Worm (Caenorhabditis elegans) whole organism, early embryonic: Measurements from ENCODE around the gene ect-2.

Source experiments
- aly-1 ChIP-seq: sonication (generic microtip); optimal IDR thresholded peaks from 2 replicates; lab custom pipeline; 2016; ENCODE audit warnings: missing genetic modification characterization, missing compliant biosample characterization
- ama-1 ChIP-seq: fragments of 150-350 bp; optimal IDR thresholded peaks from 2 replicates; lab custom pipeline; 2014
- ceh-13 ChIP-seq: fragments of 200-800 bp; sonication (Bioruptor generic); optimal IDR thresholded peaks from 2 replicates; lab custom pipeline; 2018; ENCODE audit warnings: mild to moderate bottlenecking, missing genetic modification characterization, missing compliant biosample characterization
- ceh-36 ChIP-seq: sonication (generic microtip); optimal IDR thresholded peaks from 2 replicates; lab custom pipeline; 2016; ENCODE audit warnings: missing genetic modification characterization, inconsistent platforms, missing compliant biosample characterization
- flt-1 ChIP-seq: fragments of 200-800 bp; sonication (Bioruptor generic); IDR thresholded peaks from 2 replicates; pipeline ENCODE4 v1.3.6; 2022; ENCODE audit warnings: missing genetic modification characterization, missing compliant biosample characterization
- hnd-1 ChIP-seq: sonication (generic microtip); optimal IDR thresholded peaks from 2 replicates; lab custom pipeline; 2016; ENCODE audit warnings: missing genetic modification characterization, missing compliant biosample characterization
- scrt-1 ChIP-seq: fragments of 200-800 bp; sonication (Bioruptor generic); IDR thresholded peaks from 2 replicates; pipeline ENCODE4 v1.3.6; 2022; ENCODE audit warnings: missing genetic modification characterization, missing compliant biosample characterization
- sea-1 ChIP-seq: fragments of 200-800 bp; sonication (Bioruptor generic); conservative IDR thresholded peaks from 2 replicates; pipeline ENCODE4 v1.3.6; 2022; ENCODE audit warnings: missing genetic modification characterization, missing compliant biosample characterization
- tbx-11 ChIP-seq: fragments of 200-800 bp; sonication (Bioruptor generic); IDR thresholded peaks from 2 replicates; pipeline ENCODE4 v1.3.6; 2022; ENCODE audit warnings: missing genetic modification characterization, missing compliant biosample characterization
- tra-4 ChIP-seq: sonication (generic microtip); optimal IDR thresholded peaks from 2 replicates; lab custom pipeline; 2017; ENCODE audit warnings: missing genetic modification characterization, missing compliant biosample characterization

DNA sequence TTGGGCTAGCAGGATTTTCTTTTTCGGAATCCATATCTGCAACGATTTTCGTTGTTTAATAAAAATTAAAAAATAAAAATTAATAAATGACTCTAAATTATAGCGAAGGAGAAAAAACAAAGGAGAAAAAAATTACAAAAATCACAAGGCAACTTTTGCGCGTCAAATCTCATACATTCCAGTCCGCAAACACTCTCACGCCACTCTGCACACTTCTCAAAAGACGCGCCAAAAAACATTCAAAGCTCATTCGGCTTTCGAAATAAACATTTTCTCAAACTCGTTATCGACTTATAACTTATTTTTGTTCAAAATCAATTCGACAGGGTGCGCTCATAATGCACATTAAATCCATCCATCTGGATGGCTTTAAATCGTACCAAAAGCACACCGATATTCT, 40.3 kb upstream of the ect-2 start, which contains the start of the genes R06F6.12 and mix-1:
- TF ChIP-seq ama-1 (lab: Kevin White, UChicago), result no peak
- TF ChIP-seq sea-1 (GFP tag; lab: Robert Waterston, UW), result no peak
- TF ChIP-seq flt-1, result no peak
- TF ChIP-seq aly-1 (tag; lab: Kevin White, UChicago), result no peak
- TF ChIP-seq ceh-36 (tag; lab: Kevin White, UChicago), result no peak
- TF ChIP-seq tbx-11 (GFP tag; lab: Robert Waterston, UW), result no peak
- no peak for TF ChIP-seq scrt-1 (GFP tag; lab: Robert Waterston, UW)
- TF ChIP-seq tra-4, result no peak
- no peak for TF ChIP-seq hnd-1 (tag; lab: Kevin White, UChicago)
- TF ChIP-seq ceh-13 (GFP tag; lab: Kevin White, UChicago), result no peak
